Fruit fly (Drosophila melanogaster) whole organism, embryonic: Measurements from ENCODE around the gene CG31103.

Experiments used
- Awh ChIP-seq: fragments of 200-800 bp; sonication (Bioruptor generic); IDR thresholded peaks from 2 replicates; pipeline ENCODE4, ENCODE4 v1.3.6; 2022; ENCODE audit warnings: missing biosample characterization, missing genetic modification characterization
- Bteb2 ChIP-seq: fragments of 200-800 bp; sonication (Bioruptor generic); optimal IDR thresholded peaks from 2 replicates; lab custom pipeline; 2016; ENCODE audit warnings: missing biosample characterization, missing genetic modification characterization
- CG12236 ChIP-seq: fragments of 200-800 bp; sonication (Bioruptor generic); optimal IDR thresholded peaks from 2 replicates; lab custom pipeline; 2016; ENCODE audit warnings: missing biosample characterization, missing genetic modification characterization
- CG14667 ChIP-seq: fragments of 200-800 bp; sonication (Bioruptor generic); IDR thresholded peaks from 2 replicates; pipeline ENCODE4 v1.3.6; 2022; ENCODE audit warnings: missing biosample characterization, missing genetic modification characterization
- CG14710 ChIP-seq: fragments of 200-800 bp; sonication (Bioruptor generic); optimal IDR thresholded peaks from 3 replicates; lab custom pipeline; 2019; ENCODE audit warnings: missing biosample characterization, mild to moderate bottlenecking, missing genetic modification characterization, moderate library complexity
- CG15073 ChIP-seq: fragments of 200-800 bp; sonication (Bioruptor generic); optimal IDR thresholded peaks from 2 replicates; lab custom pipeline; 2016; ENCODE audit warnings: missing biosample characterization, missing genetic modification characterization
- CG1529 ChIP-seq: fragments of 200-800 bp; sonication (Bioruptor generic); optimal IDR thresholded peaks from 3 replicates; lab custom pipeline; 2018; ENCODE audit warnings: missing biosample characterization, missing genetic modification characterization
- CG1603 ChIP-seq: fragments of 200-800 bp; sonication (Bioruptor generic); optimal IDR thresholded peaks from 2 replicates; lab custom pipeline; 2019; ENCODE audit warnings: missing biosample characterization, mild to moderate bottlenecking, missing genetic modification characterization, moderate library complexity
- CG31388 ChIP-seq: fragments of 200-800 bp; sonication (Bioruptor generic); optimal IDR thresholded peaks from 2 replicates; lab custom pipeline; 2016; ENCODE audit warnings: missing biosample characterization, missing genetic modification characterization
- CG4404 ChIP-seq: fragments of 200-800 bp; sonication (Bioruptor generic); IDR thresholded peaks from 2 replicates; pipeline ENCODE4 v1.3.6; 2022; ENCODE audit warnings: missing biosample characterization, missing genetic modification characterization
- CG7372 ChIP-seq: fragments of 200-800 bp; sonication (Bioruptor generic); IDR thresholded peaks from 2 replicates; pipeline ENCODE4 v1.3.6; 2022; ENCODE audit warnings: missing biosample characterization, missing genetic modification characterization
- CG9727 ChIP-seq: fragments of 200-800 bp; sonication (Bioruptor generic); optimal IDR thresholded peaks from 3 replicates; lab custom pipeline; 2017; ENCODE audit warnings: missing biosample characterization, mild to moderate bottlenecking, missing genetic modification characterization
- CrebB ChIP-seq: fragments of 200-800 bp; sonication (Bioruptor generic); optimal IDR thresholded peaks from 3 replicates; lab custom pipeline; 2018; ENCODE audit warnings: missing biosample characterization, mild to moderate bottlenecking, missing genetic modification characterization
- Doc3 ChIP-seq: fragments of 200-800 bp; sonication (Bioruptor generic); IDR thresholded peaks from 3 replicates; pipeline ENCODE4 v1.3.6; 2022; ENCODE audit warnings: missing biosample characterization, missing genetic modification characterization; ENCODE audit not compliant: partially characterized antibody
- HLH3B ChIP-seq: fragments of 200-800 bp; sonication (Bioruptor generic); IDR thresholded peaks from 2 replicates; pipeline ENCODE4 v1.3.6; 2022; ENCODE audit warnings: missing biosample characterization, missing genetic modification characterization
- Lhr ChIP-seq: fragments of 200-800 bp; sonication (Bioruptor generic); optimal IDR thresholded peaks from 3 replicates; lab custom pipeline; 2017; ENCODE audit warnings: mild to moderate bottlenecking, missing biosample characterization, missing genetic modification reagents, missing genetic modification characterization
- MESR4 ChIP-seq: fragments of 200-800 bp; sonication (Bioruptor generic); optimal IDR thresholded peaks from 2 replicates; lab custom pipeline; 2018; ENCODE audit warnings: missing biosample characterization, mild to moderate bottlenecking, missing genetic modification characterization, moderate library complexity
- Nf-YB ChIP-seq: fragments of 200-800 bp; sonication (Bioruptor generic); optimal IDR thresholded peaks from 3 replicates; lab custom pipeline; 2019; ENCODE audit warnings: missing biosample characterization, mild to moderate bottlenecking, missing genetic modification characterization, moderate library complexity
- Nf-YC ChIP-seq: fragments of 200-800 bp; optimal IDR thresholded peaks from 3 replicates; lab custom pipeline; 2019; ENCODE audit warnings: missing biosample characterization, mild to moderate bottlenecking, missing genetic modification characterization, moderate library complexity
- Tbp ChIP-seq: fragments of >200 bp; optimal IDR thresholded peaks from 2 replicates; lab custom pipeline; 2018; ENCODE audit warnings: missing biosample characterization, missing genetic modification characterization
- ase ChIP-seq: fragments of 200-800 bp; sonication (Bioruptor generic); IDR thresholded peaks from 3 replicates; pipeline ENCODE4 v1.3.6; 2022; ENCODE audit warnings: missing biosample characterization, missing genetic modification characterization
- br ChIP-seq: fragments of >200 bp; optimal IDR thresholded peaks from 2 replicates; lab custom pipeline; 2017
- chif ChIP-seq, 2 experiments: fragments of 200-800 bp; sonication (Bioruptor generic); optimal IDR thresholded peaks; 3 replicates each; lab custom pipeline; 2016; ENCODE audit warnings: missing biosample characterization in 2 of 2, missing genetic modification characterization in 2 of 2
- chinmo ChIP-seq: fragments of 200-800 bp; sonication (Bioruptor generic); IDR thresholded peaks from 4 replicates; pipeline ENCODE4 v1.3.6; 2022; ENCODE audit warnings: missing biosample characterization, missing genetic modification characterization; ENCODE audit not compliant: partially characterized antibody
- chm ChIP-seq: fragments of 200-800 bp; sonication (Bioruptor generic); IDR thresholded peaks from 2 replicates; pipeline ENCODE4 v1.3.6; 2022; ENCODE audit warnings: missing biosample characterization, missing genetic modification characterization
- danr ChIP-seq: fragments of 200-800 bp; sonication (Bioruptor generic); IDR thresholded peaks from 2 replicates; pipeline ENCODE4 v1.3.6; 2022; ENCODE audit warnings: missing biosample characterization, missing genetic modification characterization
- dati ChIP-seq: fragments of 200-800 bp; sonication (Bioruptor generic); IDR thresholded peaks from 2 replicates; pipeline ENCODE4 v1.3.6; 2022; ENCODE audit warnings: missing biosample characterization, missing genetic modification characterization
- dysf ChIP-seq: fragments of 200-800 bp; sonication (Bioruptor generic); IDR thresholded peaks from 3 replicates; pipeline ENCODE4 v1.3.6; 2022; ENCODE audit warnings: missing biosample characterization, missing genetic modification characterization
- en ChIP-seq: fragments of 200-800 bp; sonication (Bioruptor generic); optimal IDR thresholded peaks from 2 replicates; lab custom pipeline; 2016; ENCODE audit warnings: missing biosample characterization, missing genetic modification characterization
- fd64A ChIP-seq: fragments of 200-800 bp; sonication (Bioruptor generic); optimal IDR thresholded peaks from 3 replicates; lab custom pipeline; 2018; ENCODE audit warnings: missing biosample characterization, mild to moderate bottlenecking, missing genetic modification characterization
- ftz-f1 ChIP-seq: fragments of 200-800 bp; sonication (Bioruptor generic); optimal IDR thresholded peaks from 2 replicates; lab custom pipeline; 2016; ENCODE audit warnings: missing biosample characterization, missing genetic modification characterization
- gsb ChIP-seq: fragments of 200-800 bp; sonication (Bioruptor generic); IDR thresholded peaks from 2 replicates; pipeline ENCODE4 v1.3.6; 2022; ENCODE audit warnings: missing biosample characterization, missing genetic modification characterization
- gt ChIP-seq: fragments of 200-800 bp; sonication (Bioruptor generic); IDR thresholded peaks from 2 replicates; pipeline ENCODE4 v1.3.6; 2022; ENCODE audit warnings: missing biosample characterization, missing genetic modification characterization
- her ChIP-seq: fragments of 200-800 bp; sonication (Bioruptor generic); optimal IDR thresholded peaks from 2 replicates; lab custom pipeline; 2016; ENCODE audit warnings: missing biosample characterization, missing genetic modification characterization
- inv ChIP-seq: fragments of 200-800 bp; sonication (Bioruptor generic); IDR thresholded peaks from 2 replicates; pipeline ENCODE4 v1.3.6; 2022; ENCODE audit warnings: missing biosample characterization, missing genetic modification characterization; ENCODE audit not compliant: partially characterized antibody
- lab ChIP-seq: fragments of 200-800 bp; sonication (Bioruptor generic); optimal IDR thresholded peaks from 3 replicates; lab custom pipeline; 2017; ENCODE audit warnings: missing biosample characterization, missing genetic modification characterization, mild to moderate bottlenecking, moderate library complexity, missing genetic modification reagents
- nerfin-1 ChIP-seq: fragments of 200-800 bp; sonication (Bioruptor generic); optimal IDR thresholded peaks from 3 replicates; lab custom pipeline; 2019; ENCODE audit warnings: missing biosample characterization, mild to moderate bottlenecking, missing genetic modification characterization, moderate library complexity
- pan ChIP-seq, 4 experiments: fragments of >200 bp in 3 of 4; fragments of 200-800 bp in 1 of 4; sonication (Bioruptor generic) in 1 of 4; optimal IDR thresholded peaks in 3 of 4; IDR thresholded peaks in 1 of 4; 2 replicates each; pipeline versions ENCODE4 v1.3.6 to Lab custom; 2017 to 2022; ENCODE audit warnings: missing biosample characterization in 2 of 4, missing genetic modification characterization in 2 of 4, mixed read lengths in 1 of 4
- prd ChIP-seq, 3 experiments: fragments of >200 bp in 2 of 3; fragments of 200-800 bp in 1 of 3; sonication (Bioruptor generic) in 1 of 3; optimal IDR thresholded peaks in 2 of 3; IDR thresholded peaks in 1 of 3; 2 replicates in 2 of 3; 3 replicates in 1 of 3; pipeline versions ENCODE4 v1.3.6 to Lab custom; 2017 to 2022; ENCODE audit warnings: missing biosample characterization in 1 of 3, missing genetic modification characterization in 1 of 3
- psq ChIP-seq: fragments of 200-800 bp; sonication (Bioruptor generic); optimal IDR thresholded peaks from 2 replicates; lab custom pipeline; 2017; ENCODE audit warnings: missing biosample characterization, missing genetic modification characterization
- sim ChIP-seq: fragments of 200-800 bp; sonication (Bioruptor generic); IDR thresholded peaks from 2 replicates; pipeline ENCODE4 v1.3.6; 2022; ENCODE audit warnings: missing biosample characterization, missing genetic modification characterization
- sna ChIP-seq: fragments of 200-800 bp; sonication (Bioruptor generic); IDR thresholded peaks from 2 replicates; pipeline ENCODE4 v1.3.6; 2022; ENCODE audit warnings: missing biosample characterization, missing genetic modification characterization; ENCODE audit not compliant: partially characterized antibody
- sqz ChIP-seq: fragments of 200-800 bp; sonication (Bioruptor generic); optimal IDR thresholded peaks from 3 replicates; lab custom pipeline; 2018; ENCODE audit warnings: missing biosample characterization, mild to moderate bottlenecking, missing genetic modification characterization
- ssp ChIP-seq: fragments of 200-800 bp; sonication (Bioruptor generic); IDR thresholded peaks from 2 replicates; pipeline ENCODE4 v1.3.6; 2022; ENCODE audit warnings: missing biosample characterization, missing genetic modification characterization
- trem ChIP-seq: fragments of 200-800 bp; optimal IDR thresholded peaks from 3 replicates; lab custom pipeline; 2019; ENCODE audit warnings: missing biosample characterization, mild to moderate bottlenecking, missing genetic modification characterization, moderate library complexity
- usp ChIP-seq: fragments of >200 bp; optimal IDR thresholded peaks from 2 replicates; lab custom pipeline; 2017; ENCODE audit warnings: missing biosample characterization, missing genetic modification characterization
- vnd ChIP-seq: fragments of 200-800 bp; sonication (Bioruptor generic); IDR thresholded peaks from 3 replicates; pipeline ENCODE4 v1.3.6; 2022; ENCODE audit warnings: missing biosample characterization, missing genetic modification characterization; ENCODE audit not compliant: partially characterized antibody
- vvl ChIP-seq: fragments of 200-800 bp; sonication (Bioruptor generic); IDR thresholded peaks from 2 replicates; pipeline ENCODE4 v1.3.6; 2022; ENCODE audit warnings: missing biosample characterization, missing genetic modification characterization
- zen ChIP-seq: fragments of 200-800 bp; sonication (Bioruptor generic); optimal IDR thresholded peaks from 3 replicates; lab custom pipeline; 2018; ENCODE audit warnings: missing biosample characterization, mild to moderate bottlenecking, missing genetic modification characterization, moderate library complexity
- zf30C ChIP-seq: fragments of 200-800 bp; sonication (Bioruptor generic); optimal IDR thresholded peaks from 3 replicates; lab custom pipeline; 2018; ENCODE audit warnings: missing biosample characterization, mild to moderate bottlenecking, missing genetic modification characterization

The CG31103 gene

DNA sequence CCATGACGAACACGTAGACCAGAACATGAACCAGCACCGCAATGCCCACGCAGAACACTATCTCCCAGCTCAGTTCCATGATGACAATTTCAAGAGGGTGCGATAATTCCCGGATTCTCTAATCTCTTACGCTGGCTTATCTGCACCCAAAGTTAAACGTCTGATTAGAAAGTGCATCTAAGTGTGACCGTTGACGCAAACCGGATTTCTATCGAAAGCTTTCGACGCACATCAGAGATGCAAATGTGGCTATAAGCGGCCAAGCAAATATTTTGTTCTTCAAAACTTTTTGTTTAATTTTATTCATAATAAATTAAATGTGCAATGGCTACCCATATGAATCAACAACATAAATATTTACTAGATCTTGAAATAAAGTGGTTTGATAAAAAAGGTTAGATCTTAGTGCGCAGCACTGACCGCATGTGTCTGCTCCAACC, 43.2 kb downstream of the CG31103 start, which contains the start of the genes Kdsr and CG11858 (continued):
- TF ChIP-seq CG31388 (no peak), CG4404 (GFP tag; lab: Robert Waterston, UW) (peak; percentile 47; the same call in 1 of the 2 replicates), br (lab: Kevin White, UChicago) (no peak), lab (GFP tag; lab: Kevin White, UChicago) (no peak), Doc3 (no peak), nerfin-1 (peak; percentile 28), zen (tag; lab: Kevin White, UChicago) (peak; percentile 51), MESR4 (GFP tag; lab: Kevin White, UChicago) (peak; percentile 43), sna (GFP tag; lab: Robert Waterston, UW) (no peak), danr (GFP tag; lab: Robert Waterston, UW) (peak; percentile 58; the same call in 1 of the 2 replicates), dati (GFP tag; lab: Robert Waterston, UW) (no peak), CG14667 (GFP tag; lab: Robert Waterston, UW) (peak; percentile 50; the same call in 1 of the 2 replicates), dysf (GFP tag; lab: Robert Waterston, UW) (peak; percentile 70), chif (GFP tag; optimal IDR thresholded peaks at IDR 0.05; lab: Kevin White, UChicago) (peak; percentile 49 to 56), Nf-YC (peak; percentile 60), vnd (GFP tag; lab: Robert Waterston, UW) (0 out of 3 replicates have a peak, but pooled peaks have one; percentile 23), sim (GFP tag; lab: Robert Waterston, UW) (0 out of 2 replicates have a peak, but pooled peaks have one; percentile 17), zf30C (GFP tag; lab: Kevin White, UChicago) (no peak), gsb (GFP tag; lab: Robert Waterston, UW) (no peak), usp (no peak), CG9727 (GFP tag; lab: Kevin White, UChicago) (peak; percentile 53), inv (GFP tag; lab: Robert Waterston, UW) (no peak), trem (tag; lab: Kevin White, UChicago) (peak; percentile 38), CG14710 (tag; lab: Kevin White, UChicago) (peak; percentile 68), CG1603 (tag; lab: Kevin White, UChicago) (peak; percentile 57), fd64A (no peak), vvl (peak; percentile 91), chinmo (peak; percentile 95), her (peak; percentile 30), CG15073 (no peak), Tbp (GFP tag; lab: Kevin White, UChicago) (no peak), Lhr (GFP tag; lab: Kevin White, UChicago) (peak; percentile 37), sqz (GFP tag; lab: Kevin White, UChicago) (no peak), en (GFP tag; lab: Kevin White, UChicago) (no peak), ase (GFP tag; lab: Robert Waterston, UW) (peak; percentile 45; the same call in 1 of the 3 replicates), CG1529 (no peak), Nf-YB (GFP tag; lab: Kevin White, UChicago) (peak; percentile 5), pan (optimal IDR thresholded peaks at IDR 0.05; lab: Kevin White, UChicago) (no peak), pan (GFP tag; optimal IDR thresholded peaks at IDR 0.05 in 1 of 2, IDR thresholded peaks at IDR 0.05 in 1 of 2) (peak in 1 of 2 experiments; percentile 64), HLH3B (GFP tag; lab: Robert Waterston, UW) (peak; percentile 21; the same call in 1 of the 2 replicates), gt (GFP tag; lab: Robert Waterston, UW) (no peak), psq (peak; percentile 9), CG7372 (peak; percentile 35; the same call in 1 of the 2 replicates), ssp (GFP tag; lab: Robert Waterston, UW) (peak; percentile 72), CG12236 (GFP tag; lab: Kevin White, UChicago) (no peak), chm (GFP tag; lab: Robert Waterston, UW) (0 out of 2 replicates have a peak, but pooled peaks have one; percentile 5), Awh (GFP tag; lab: Robert Waterston, UW) (no peak), Bteb2 (GFP tag; lab: Kevin White, UChicago) (peak; percentile 68), ftz-f1 (peak; percentile 25), prd (optimal IDR thresholded peaks at IDR 0.05; lab: Kevin White, UChicago) (no peak), prd (GFP tag; IDR thresholded peaks at IDR 0.05; lab: Robert Waterston, UW) (peak; percentile 85), CrebB (tag; lab: Kevin White, UChicago) (peak; percentile 44)
